Worm (Caenorhabditis elegans) whole organism, late embryonic: ENCODE measurements around the gene ZK809.1.

ENCODE experiments used
- C08G9.2 ChIP-seq: sonication (generic microtip); optimal IDR thresholded peaks from 2 replicates; lab custom pipeline; 2016; ENCODE audit warnings: mild to moderate bottlenecking, missing genetic modification characterization, moderate library complexity, missing compliant biosample characterization
- C38D4.7 ChIP-seq: fragments of 200-800 bp; sonication (Bioruptor generic); optimal IDR thresholded peaks from 2 replicates; lab custom pipeline; 2018; ENCODE audit warnings: mild to moderate bottlenecking, missing genetic modification characterization, moderate library complexity, missing compliant biosample characterization
- F13H6.1 ChIP-seq: sonication (generic microtip); optimal IDR thresholded peaks from 2 replicates; lab custom pipeline; 2016; ENCODE audit warnings: missing genetic modification characterization, missing compliant biosample characterization
- K02D7.2 ChIP-seq: sonication (generic microtip); optimal IDR thresholded peaks from 2 replicates; lab custom pipeline; 2017; ENCODE audit warnings: mild to moderate bottlenecking, missing genetic modification characterization, missing compliant biosample characterization
- K09A11.1 ChIP-seq: sonication (generic microtip); optimal IDR thresholded peaks from 2 replicates; lab custom pipeline; 2017; ENCODE audit warnings: antibody characterized with exemption, mild to moderate bottlenecking, missing genetic modification characterization, missing compliant biosample characterization; ENCODE audit not compliant: insufficient read depth
- Y22D7AL.16 ChIP-seq: sonication (generic microtip); optimal IDR thresholded peaks from 2 replicates; lab custom pipeline; 2016; ENCODE audit warnings: missing genetic modification characterization, missing compliant biosample characterization
- ahr-1 ChIP-seq: sonication (generic microtip); optimal IDR thresholded peaks from 2 replicates; lab custom pipeline; 2016; ENCODE audit warnings: missing genetic modification characterization, missing compliant biosample characterization
- ama-1 ChIP-seq: fragments of 150-350 bp; optimal IDR thresholded peaks from 2 replicates; lab custom pipeline; 2014
- ceh-14 ChIP-seq: sonication (generic microtip); optimal IDR thresholded peaks from 2 replicates; lab custom pipeline; 2016; ENCODE audit warnings: missing genotype, missing genetic modification characterization, missing compliant biosample characterization
- ceh-19 ChIP-seq: fragments of 200-800 bp; sonication (Bioruptor generic); optimal IDR thresholded peaks from 2 replicates; lab custom pipeline; 2018; ENCODE audit warnings: mild to moderate bottlenecking, missing genetic modification characterization, missing compliant biosample characterization
- ceh-22 ChIP-seq: sonication (generic microtip); optimal IDR thresholded peaks from 2 replicates; lab custom pipeline; 2017; ENCODE audit warnings: missing biosample characterization, missing genetic modification characterization
- ceh-24 ChIP-seq: sonication (generic microtip); optimal IDR thresholded peaks from 2 replicates; lab custom pipeline; 2016; ENCODE audit warnings: mild to moderate bottlenecking, missing genetic modification characterization, missing compliant biosample characterization
- ceh-30 ChIP-seq: fragments of 150-350 bp; optimal IDR thresholded peaks from 2 replicates; lab custom pipeline; 2014; ENCODE audit warnings: missing biosample characterization, missing genetic modification characterization
- ceh-45 ChIP-seq: fragments of 200-800 bp; sonication (Bioruptor generic); IDR thresholded peaks from 2 replicates; pipeline ENCODE4 v1.3.6; 2022; ENCODE audit warnings: missing genetic modification reagents, missing genetic modification characterization, missing compliant biosample characterization
- ceh-6 ChIP-seq: fragments of 200-800 bp; sonication (Bioruptor generic); optimal IDR thresholded peaks from 2 replicates; lab custom pipeline; 2018; ENCODE audit warnings: mild to moderate bottlenecking, missing genetic modification characterization, missing compliant biosample characterization
- ceh-9 ChIP-seq: sonication (generic microtip); optimal IDR thresholded peaks from 2 replicates; lab custom pipeline; 2016; ENCODE audit warnings: mild to moderate bottlenecking, missing genetic modification characterization, inconsistent platforms, missing compliant biosample characterization
- che-1 ChIP-seq: sonication (generic microtip); optimal IDR thresholded peaks from 2 replicates; lab custom pipeline; 2016; ENCODE audit warnings: mild to moderate bottlenecking, missing genetic modification characterization, missing compliant biosample characterization
- dve-1 ChIP-seq: sonication (generic microtip); optimal IDR thresholded peaks from 2 replicates; lab custom pipeline; 2017; ENCODE audit warnings: antibody characterized with exemption, mild to moderate bottlenecking, missing genetic modification characterization, missing compliant biosample characterization
- ets-4 ChIP-seq: sonication (generic microtip); optimal IDR thresholded peaks from 2 replicates; lab custom pipeline; 2016; ENCODE audit warnings: missing genetic modification characterization, missing compliant biosample characterization
- eyg-1 ChIP-seq: sonication (generic microtip); optimal IDR thresholded peaks from 2 replicates; lab custom pipeline; 2016; ENCODE audit warnings: missing genotype, missing genetic modification characterization, missing compliant biosample characterization
- fkh-10 ChIP-seq: fragments of 150-350 bp; optimal IDR thresholded peaks from 2 replicates; lab custom pipeline; 2014; ENCODE audit warnings: missing biosample characterization, missing genetic modification reagents, missing genetic modification characterization
- gmeb-2 ChIP-seq: sonication (generic microtip); optimal IDR thresholded peaks from 2 replicates; lab custom pipeline; 2016; ENCODE audit warnings: missing genetic modification characterization, inconsistent platforms, missing compliant biosample characterization
- hlh-13 ChIP-seq: fragments of 200-800 bp; sonication (Bioruptor generic); optimal IDR thresholded peaks from 2 replicates; lab custom pipeline; 2018; ENCODE audit warnings: mild to moderate bottlenecking, missing genetic modification characterization, missing compliant biosample characterization
- hlh-15 ChIP-seq: sonication (generic microtip); optimal IDR thresholded peaks from 2 replicates; lab custom pipeline; 2016; ENCODE audit warnings: missing genetic modification characterization, missing compliant biosample characterization
- hlh-30 ChIP-seq: sonication (generic microtip); optimal IDR thresholded peaks from 2 replicates; lab custom pipeline; 2017; ENCODE audit warnings: antibody characterized with exemption, missing genetic modification characterization, missing compliant biosample characterization; ENCODE audit not compliant: insufficient read depth
- hlh-6 ChIP-seq: sonication (generic microtip); optimal IDR thresholded peaks from 2 replicates; lab custom pipeline; 2016; ENCODE audit warnings: missing genotype, missing genetic modification characterization, missing compliant biosample characterization
- hlh-8 ChIP-seq: sonication (generic microtip); optimal IDR thresholded peaks from 2 replicates; lab custom pipeline; 2016; ENCODE audit warnings: missing genotype, missing genetic modification characterization, missing compliant biosample characterization
- lim-6 ChIP-seq: sonication (generic microtip); optimal IDR thresholded peaks from 2 replicates; lab custom pipeline; 2016; ENCODE audit warnings: missing genetic modification characterization, missing compliant biosample characterization
- lin-11 ChIP-seq: fragments of 200-800 bp; sonication (Bioruptor generic); optimal IDR thresholded peaks from 2 replicates; lab custom pipeline; 2018; ENCODE audit warnings: mild to moderate bottlenecking, missing genetic modification characterization, missing compliant biosample characterization
- madf-2 ChIP-seq: sonication (generic microtip); optimal IDR thresholded peaks from 2 replicates; lab custom pipeline; 2017; ENCODE audit warnings: missing genetic modification characterization, missing compliant biosample characterization
- nhr-11 ChIP-seq: fragments of 150-350 bp; optimal IDR thresholded peaks from 2 replicates; lab custom pipeline; 2014; ENCODE audit warnings: missing biosample characterization, missing genetic modification characterization
- npax-4 ChIP-seq: sonication (generic microtip); optimal IDR thresholded peaks from 2 replicates; lab custom pipeline; 2016; ENCODE audit warnings: missing genetic modification characterization, missing compliant biosample characterization
- pat-9 ChIP-seq: fragments of 200-800 bp; sonication (Bioruptor generic); optimal IDR thresholded peaks from 2 replicates; lab custom pipeline; 2018; ENCODE audit warnings: mild to moderate bottlenecking, missing genetic modification characterization, moderate library complexity, missing compliant biosample characterization
- pax-1 ChIP-seq: fragments of 150-350 bp; optimal IDR thresholded peaks from 2 replicates; lab custom pipeline; 2014; ENCODE audit warnings: missing biosample characterization, missing genetic modification characterization
- pha-4 ChIP-seq: fragments of 150-350 bp; optimal IDR thresholded peaks from 2 replicates; lab custom pipeline; 2018; ENCODE audit warnings: missing biosample characterization, missing genetic modification reagents, missing genetic modification characterization
- pqm-1 ChIP-seq: sonication (generic microtip); optimal IDR thresholded peaks from 2 replicates; lab custom pipeline; 2016; ENCODE audit warnings: missing genetic modification characterization, missing compliant biosample characterization
- ref-2 ChIP-seq: sonication (generic microtip); optimal IDR thresholded peaks from 2 replicates; lab custom pipeline; 2016; ENCODE audit warnings: missing genetic modification characterization, missing compliant biosample characterization
- sdc-2 ChIP-seq: sonication (generic microtip); optimal IDR thresholded peaks from 2 replicates; lab custom pipeline; 2016; ENCODE audit warnings: missing genotype, missing genetic modification characterization, missing compliant biosample characterization
- sox-2 ChIP-seq: fragments of 200-800 bp; sonication (Bioruptor generic); IDR thresholded peaks from 2 replicates; pipeline ENCODE4 v1.3.6; 2022; ENCODE audit warnings: missing genetic modification reagents, missing genetic modification characterization, missing compliant biosample characterization
- sox-4 ChIP-seq: sonication (generic microtip); optimal IDR thresholded peaks from 2 replicates; lab custom pipeline; 2017; ENCODE audit warnings: mild to moderate bottlenecking, missing genetic modification characterization, inconsistent platforms, missing compliant biosample characterization
- tbx-2 ChIP-seq: sonication (generic microtip); optimal IDR thresholded peaks from 2 replicates; lab custom pipeline; 2016; ENCODE audit warnings: missing genetic modification characterization, missing compliant biosample characterization
- ttx-3 ChIP-seq: sonication (generic microtip); optimal IDR thresholded peaks from 2 replicates; lab custom pipeline; 2016; ENCODE audit warnings: missing genetic modification reagents, missing genetic modification characterization, missing compliant biosample characterization
- unc-42 ChIP-seq: sonication (generic microtip); optimal IDR thresholded peaks from 2 replicates; lab custom pipeline; 2016; ENCODE audit warnings: missing genotype, missing genetic modification characterization, missing compliant biosample characterization
- unc-55 ChIP-seq: sonication (generic microtip); optimal IDR thresholded peaks from 2 replicates; lab custom pipeline; 2017; ENCODE audit warnings: missing biosample characterization, missing genetic modification reagents, missing genetic modification characterization
- unc-86 ChIP-seq: sonication (generic microtip); optimal IDR thresholded peaks from 2 replicates; lab custom pipeline; 2016; ENCODE audit warnings: missing genetic modification characterization, missing compliant biosample characterization
- zip-5 ChIP-seq: sonication (generic microtip); optimal IDR thresholded peaks from 2 replicates; lab custom pipeline; 2016; ENCODE audit warnings: missing genetic modification characterization, missing compliant biosample characterization
- ztf-16 ChIP-seq: sonication (generic microtip); optimal IDR thresholded peaks from 2 replicates; lab custom pipeline; 2017; ENCODE audit warnings: missing genetic modification characterization, missing compliant biosample characterization

ZK809.1 gene

ce11 chrIV:11692071-11692673 is 50.3 kb downstream of the ZK809.1 start (continued):
- TF ChIP-seq hlh-30 (tag; lab: Kevin White, UChicago) = no peak
- TF ChIP-seq madf-2 (tag; lab: Kevin White, UChicago) = peak; percentile 29
- TF ChIP-seq C08G9.2 (tag; lab: Kevin White, UChicago) = no peak
- TF ChIP-seq hlh-13 (GFP tag; lab: Kevin White, UChicago) = no peak
- peak; percentile 24 for TF ChIP-seq hlh-6 (tag; lab: Kevin White, UChicago)
- TF ChIP-seq zip-5 = no peak
- TF ChIP-seq hlh-15 (tag; lab: Kevin White, UChicago) = no peak
- TF ChIP-seq ceh-9 (tag; lab: Kevin White, UChicago) = no peak
- TF ChIP-seq pat-9 (tag; lab: Kevin White, UChicago) = no peak
- peak; percentile 73 for TF ChIP-seq ceh-19 (GFP tag; lab: Kevin White, UChicago)
- no peak for TF ChIP-seq ceh-6 (GFP tag; lab: Kevin White, UChicago)
- no peak for TF ChIP-seq sox-4 (tag; lab: Kevin White, UChicago)
- TF ChIP-seq sdc-2 = no peak
- TF ChIP-seq nhr-11 (tag; lab: Kevin White, UChicago) = no peak
- TF ChIP-seq ceh-30 (tag; lab: Kevin White, UChicago) = no peak
- peak; percentile 98 for TF ChIP-seq unc-42 (tag; lab: Kevin White, UChicago)
- no peak for TF ChIP-seq pax-1 (tag; lab: Kevin White, UChicago)
- TF ChIP-seq fkh-10 (GFP tag; lab: Kevin White, UChicago) = no peak
- TF ChIP-seq lin-11 (tag; lab: Kevin White, UChicago) = no peak
- TF ChIP-seq Y22D7AL.16 (tag; lab: Kevin White, UChicago) = no peak
- TF ChIP-seq sox-2 (GFP tag; lab: Robert Waterston, UW) = peak; percentile 34; the same call in 1 of the 2 replicates
- no peak for TF ChIP-seq K02D7.2
- TF ChIP-seq pha-4 (tag; lab: Kevin White, UChicago) = no peak
- TF ChIP-seq lim-6 = no peak
- TF ChIP-seq ahr-1 (tag; lab: Kevin White, UChicago) = no peak
- peak; percentile 44 for TF ChIP-seq pqm-1 (tag; lab: Kevin White, UChicago)
- no peak for TF ChIP-seq ama-1 (lab: Kevin White, UChicago)
- TF ChIP-seq tbx-2 (tag; lab: Kevin White, UChicago) = peak; percentile 76
- no peak for TF ChIP-seq ttx-3 (tag; lab: Kevin White, UChicago)
- TF ChIP-seq ceh-24 (tag; lab: Kevin White, UChicago) = no peak
- no peak for TF ChIP-seq C38D4.7 (GFP tag; lab: Kevin White, UChicago)
- TF ChIP-seq hlh-8 = no peak
- TF ChIP-seq gmeb-2 (tag; lab: Kevin White, UChicago) = peak; percentile 15
- TF ChIP-seq ceh-14 (tag; lab: Kevin White, UChicago) = peak; percentile 6
- no peak for TF ChIP-seq unc-86 (tag; lab: Kevin White, UChicago)
- no peak for TF ChIP-seq ceh-45 (GFP tag; lab: Robert Waterston, UW)
- peak; percentile 46 for TF ChIP-seq F13H6.1 (tag; lab: Kevin White, UChicago)
- TF ChIP-seq ceh-22 = no peak
- peak; percentile 85 for TF ChIP-seq ref-2 (tag; lab: Kevin White, UChicago)
- peak; percentile 46 for TF ChIP-seq ztf-16 (tag; lab: Kevin White, UChicago)
- no peak for TF ChIP-seq che-1 (tag; lab: Kevin White, UChicago)
- TF ChIP-seq eyg-1 (tag; lab: Kevin White, UChicago) = no peak
- TF ChIP-seq dve-1 (tag; lab: Kevin White, UChicago) = peak; percentile 72
- no peak for TF ChIP-seq ets-4 (tag; lab: Kevin White, UChicago)
- TF ChIP-seq K09A11.1 (tag; lab: Kevin White, UChicago) = no peak
- no peak for TF ChIP-seq npax-4 (tag; lab: Kevin White, UChicago)
- TF ChIP-seq unc-55 = peak; percentile 62
